Worm (Caenorhabditis elegans) whole organism, young adult: ENCODE results near the gene cav-1.

ENCODE experiments used
- B0019.2 ChIP-seq: fragments of 200-800 bp; sonication (Bioruptor generic); conservative IDR thresholded peaks from 2 replicates; pipeline ENCODE4 v1.3.6; 2022; ENCODE audit warnings: missing genetic modification reagents, missing genetic modification characterization, missing compliant biosample characterization
- B0261.1 ChIP-seq: sonication (generic microtip); optimal IDR thresholded peaks from 2 replicates; lab custom pipeline; 2016; ENCODE audit warnings: mild to moderate bottlenecking, missing genetic modification characterization, moderate library complexity, missing compliant biosample characterization
- C17E4.6 ChIP-seq: fragments of 200-800 bp; sonication (Bioruptor generic); IDR thresholded peaks from 2 replicates; pipeline ENCODE4 v1.3.6; 2022; ENCODE audit warnings: missing genetic modification reagents, missing genetic modification characterization, missing compliant biosample characterization
- D2030.7 ChIP-seq: fragments of 200-800 bp; sonication (Bioruptor generic); IDR thresholded peaks from 2 replicates; pipeline ENCODE4 v1.3.6; 2022; ENCODE audit warnings: missing genetic modification reagents, missing genetic modification characterization, missing compliant biosample characterization
- F10E7.11 ChIP-seq: sonication (generic microtip); optimal IDR thresholded peaks from 2 replicates; lab custom pipeline; 2017; ENCODE audit warnings: mild to moderate bottlenecking, missing genetic modification characterization, moderate library complexity, missing compliant biosample characterization
- F39B2.1 ChIP-seq: fragments of 200-800 bp; sonication (Bioruptor generic); IDR thresholded peaks from 2 replicates; pipeline ENCODE4 v1.3.6; 2022; ENCODE audit warnings: missing genetic modification reagents, missing genetic modification characterization, missing compliant biosample characterization
- F49E8.2 ChIP-seq: sonication (generic microtip); optimal IDR thresholded peaks from 3 replicates; lab custom pipeline; 2017; ENCODE audit warnings: missing genetic modification characterization, mild to moderate bottlenecking, missing compliant biosample characterization, antibody characterized with exemption, moderate library complexity; ENCODE audit not compliant: insufficient read depth
- K11D2.4 ChIP-seq: fragments of 200-800 bp; sonication (Bioruptor generic); IDR thresholded peaks from 2 replicates; pipeline ENCODE4 v1.3.6; 2022; ENCODE audit warnings: missing genetic modification reagents, missing genetic modification characterization, missing compliant biosample characterization
- K12H6.12 ChIP-seq: fragments of 200-800 bp; sonication (Bioruptor generic); optimal IDR thresholded peaks from 2 replicates; lab custom pipeline; 2018; ENCODE audit warnings: mild to moderate bottlenecking, missing genetic modification characterization, missing compliant biosample characterization
- T26A5.8 ChIP-seq: sonication (generic microtip); optimal IDR thresholded peaks from 2 replicates; lab custom pipeline; 2016; ENCODE audit warnings: missing genetic modification characterization, missing compliant biosample characterization
- Y53G8AR.9 ChIP-seq: fragments of 200-800 bp; sonication (Bioruptor generic); conservative IDR thresholded peaks from 2 replicates; pipeline ENCODE4 v1.3.6; 2022; ENCODE audit warnings: missing genetic modification reagents, missing genetic modification characterization, missing compliant biosample characterization
- Y67H2A.10 ChIP-seq: fragments of 200-800 bp; sonication (Bioruptor generic); conservative IDR thresholded peaks from 2 replicates; pipeline ENCODE4 v1.3.6; 2022; ENCODE audit warnings: missing genetic modification reagents, missing genetic modification characterization, missing compliant biosample characterization
- Y95B8A.8 ChIP-seq: fragments of 200-800 bp; sonication (Bioruptor generic); IDR thresholded peaks from 2 replicates; pipeline ENCODE4 v1.3.6; 2022; ENCODE audit warnings: missing genetic modification reagents, missing genetic modification characterization, missing compliant biosample characterization
- akir-1 ChIP-seq: fragments of 200-800 bp; sonication (Bioruptor generic); optimal IDR thresholded peaks from 2 replicates; lab custom pipeline; 2018; ENCODE audit warnings: mild to moderate bottlenecking, missing genetic modification characterization, moderate library complexity, missing compliant biosample characterization
- ama-1 ChIP-seq, 3 experiments: fragments of 150-350 bp in 1 of 3; sonication (generic microtip) in 2 of 3; optimal IDR thresholded peaks; 2 replicates each; lab custom pipeline; 2014 to 2018; ENCODE audit warnings: missing biosample characterization in 2 of 3, missing genetic modification characterization in 2 of 3, missing genetic modification reagents in 2 of 3
- aptf-2 ChIP-seq: fragments of 200-800 bp; sonication (Bioruptor generic); conservative IDR thresholded peaks from 2 replicates; pipeline ENCODE4 v1.3.6; 2022; ENCODE audit warnings: missing genetic modification reagents, missing genetic modification characterization, missing compliant biosample characterization
- athp-1 ChIP-seq: sonication (generic microtip); optimal IDR thresholded peaks from 2 replicates; lab custom pipeline; 2017; ENCODE audit warnings: mild to moderate bottlenecking, missing genetic modification characterization, missing compliant biosample characterization
- bed-2 ChIP-seq: fragments of 200-800 bp; sonication (Bioruptor generic); IDR thresholded peaks from 2 replicates; pipeline ENCODE4 v1.3.6; 2022; ENCODE audit warnings: missing genetic modification reagents, missing genetic modification characterization, missing compliant biosample characterization
- cebp-1 ChIP-seq, 2 experiments: fragments of 200-800 bp in 1 of 2; sonication (Bioruptor generic) in 1 of 2; sonication (generic microtip) in 1 of 2; IDR thresholded peaks in 1 of 2; optimal IDR thresholded peaks in 1 of 2; 2 replicates each; pipeline versions ENCODE4 v1.3.6 to Lab custom; 2017 to 2022; ENCODE audit warnings: missing compliant biosample characterization in 2 of 2, missing genetic modification characterization in 2 of 2, mild to moderate bottlenecking in 1 of 2, missing genetic modification reagents in 1 of 2, moderate library complexity in 1 of 2
- ceh-100 ChIP-seq: fragments of 200-800 bp; sonication (Bioruptor generic); IDR thresholded peaks from 2 replicates; pipeline ENCODE4 v1.3.6; 2022; ENCODE audit warnings: missing genetic modification reagents, missing genetic modification characterization, missing compliant biosample characterization
- ceh-27 ChIP-seq: fragments of 200-800 bp; sonication (Bioruptor generic); optimal IDR thresholded peaks from 2 replicates; lab custom pipeline; 2018; ENCODE audit warnings: mild to moderate bottlenecking, missing genetic modification characterization, moderate library complexity, missing compliant biosample characterization
- ceh-58 ChIP-seq: fragments of 200-800 bp; sonication (Bioruptor generic); IDR thresholded peaks from 2 replicates; pipeline ENCODE4 v1.3.6; 2022; ENCODE audit warnings: missing genetic modification characterization, missing compliant biosample characterization
- ceh-91 ChIP-seq: fragments of 200-800 bp; sonication (Bioruptor generic); IDR thresholded peaks from 2 replicates; pipeline ENCODE4 v1.3.6; 2022; ENCODE audit warnings: missing genetic modification reagents, missing genetic modification characterization, missing compliant biosample characterization
- dpff-1 ChIP-seq: sonication (generic microtip); optimal IDR thresholded peaks from 2 replicates; lab custom pipeline; 2017; ENCODE audit warnings: mild to moderate bottlenecking, missing genetic modification characterization, missing compliant biosample characterization
- ekl-4 ChIP-seq: fragments of 200-800 bp; sonication (Bioruptor generic); IDR thresholded peaks from 2 replicates; pipeline ENCODE4 v1.3.6; 2022; ENCODE audit warnings: missing genetic modification reagents, missing genetic modification characterization, missing compliant biosample characterization
- hlh-26 ChIP-seq: fragments of 200-800 bp; sonication (Bioruptor generic); conservative IDR thresholded peaks from 2 replicates; pipeline ENCODE4 v1.3.6; 2022; ENCODE audit warnings: missing genetic modification reagents, missing genetic modification characterization, missing compliant biosample characterization
- hmg-1.2 ChIP-seq: fragments of 200-800 bp; sonication (Bioruptor generic); IDR thresholded peaks from 2 replicates; pipeline ENCODE4 v1.3.6; 2022; ENCODE audit warnings: missing genetic modification reagents, missing genetic modification characterization, missing compliant biosample characterization
- hmg-20 ChIP-seq: fragments of 200-800 bp; sonication (Bioruptor generic); IDR thresholded peaks from 2 replicates; pipeline ENCODE4 v1.3.6; 2022; ENCODE audit warnings: missing genetic modification reagents, missing genetic modification characterization, missing compliant biosample characterization
- hrde-1 ChIP-seq: sonication (generic microtip); optimal IDR thresholded peaks from 2 replicates; lab custom pipeline; 2016; ENCODE audit warnings: missing genetic modification characterization, mild to moderate bottlenecking, missing compliant biosample characterization, moderate library complexity, missing genotype, missing genetic modification reagents, borderline replicate concordance
- hsf-1 ChIP-seq: fragments of 200-800 bp; sonication (Bioruptor generic); IDR thresholded peaks from 2 replicates; pipeline ENCODE4 v1.3.6; 2022; ENCODE audit warnings: missing genetic modification reagents, missing genetic modification characterization, missing compliant biosample characterization
- let-526 ChIP-seq: fragments of 200-800 bp; sonication (Bioruptor generic); IDR thresholded peaks from 2 replicates; pipeline ENCODE4 v1.3.6; 2022; ENCODE audit warnings: missing genetic modification reagents, missing genetic modification characterization, missing compliant biosample characterization
- lin-35 ChIP-seq, 3 experiments: fragments of 150-350 bp in 2 of 3; sonication (generic microtip) in 1 of 3; optimal IDR thresholded peaks; 2 replicates each; lab custom pipeline; 2014 to 2018; ENCODE audit warnings: missing biosample characterization in 3 of 3, missing genetic modification characterization in 3 of 3, missing genetic modification reagents in 3 of 3
- madf-3 ChIP-seq: fragments of 200-800 bp; sonication (Bioruptor generic); IDR thresholded peaks from 2 replicates; pipeline ENCODE4 v1.3.6; 2022; ENCODE audit warnings: missing genetic modification reagents, missing genetic modification characterization, missing compliant biosample characterization
- madf-6 ChIP-seq: fragments of 200-800 bp; sonication (Bioruptor generic); IDR thresholded peaks from 2 replicates; pipeline ENCODE4 v1.3.6; 2022; ENCODE audit warnings: missing genetic modification reagents, missing genetic modification characterization, missing compliant biosample characterization
- nfya-2 ChIP-seq: fragments of 200-800 bp; sonication (Bioruptor generic); IDR thresholded peaks from 2 replicates; pipeline ENCODE4 v1.3.6; 2022; ENCODE audit warnings: missing genetic modification reagents, missing genetic modification characterization, missing compliant biosample characterization
- nfyb-1 ChIP-seq: fragments of 200-800 bp; sonication (Bioruptor generic); IDR thresholded peaks from 2 replicates; pipeline ENCODE4 v1.3.6; 2022; ENCODE audit warnings: missing genetic modification reagents, missing genetic modification characterization, missing compliant biosample characterization
- nhr-80 ChIP-seq: sonication (generic microtip); optimal IDR thresholded peaks from 2 replicates; lab custom pipeline; 2016; ENCODE audit warnings: missing genetic modification characterization, missing compliant biosample characterization
- snpc-1.3 ChIP-seq: sonication (generic microtip); optimal IDR thresholded peaks from 2 replicates; lab custom pipeline; 2017; ENCODE audit warnings: missing genetic modification characterization, mild to moderate bottlenecking, missing compliant biosample characterization, antibody characterized with exemption, moderate library complexity, missing genotype, missing genetic modification reagents; ENCODE audit not compliant: insufficient read depth
- snpc-3.4 ChIP-seq: sonication (generic microtip); optimal IDR thresholded peaks from 2 replicates; lab custom pipeline; 2017; ENCODE audit warnings: missing genetic modification characterization, mild to moderate bottlenecking, missing compliant biosample characterization, antibody characterized with exemption, moderate library complexity, missing genotype, missing genetic modification reagents
- snpc-4 ChIP-seq, 5 experiments: fragments of 150-350 bp in 1 of 5; sonication (generic microtip) in 4 of 5; optimal IDR thresholded peaks; 2 replicates each; lab custom pipeline; 2014 to 2018; ENCODE audit warnings: missing genetic modification characterization in 5 of 5, missing biosample characterization in 3 of 5, antibody characterized with exemption in 2 of 5, mild to moderate bottlenecking in 2 of 5, missing compliant biosample characterization in 2 of 5, missing genotype in 2 of 5, moderate library complexity in 2 of 5, missing genetic modification reagents in 1 of 5
- tlf-1 ChIP-seq: fragments of 200-800 bp; sonication (Bioruptor generic); optimal IDR thresholded peaks from 2 replicates; lab custom pipeline; 2018; ENCODE audit warnings: mild to moderate bottlenecking, missing genetic modification characterization, missing compliant biosample characterization
- unc-62 ChIP-seq: fragments of 150-350 bp; optimal IDR thresholded peaks from 2 replicates; lab custom pipeline; 2014; ENCODE audit warnings: missing biosample characterization, missing genetic modification reagents, missing genetic modification characterization
- xnd-1 ChIP-seq: sonication (generic microtip); optimal IDR thresholded peaks from 2 replicates; lab custom pipeline; 2016; ENCODE audit warnings: missing genotype, missing genetic modification reagents, missing genetic modification characterization, missing compliant biosample characterization
- ztf-22 ChIP-seq: fragments of 200-800 bp; sonication (Bioruptor generic); optimal IDR thresholded peaks from 2 replicates; lab custom pipeline; 2018; ENCODE audit warnings: mild to moderate bottlenecking, missing genetic modification characterization, moderate library complexity, missing compliant biosample characterization
- ztf-28 ChIP-seq: fragments of 200-800 bp; sonication (Bioruptor generic); IDR thresholded peaks from 2 replicates; pipeline ENCODE4 v1.3.6; 2022; ENCODE audit warnings: missing genetic modification reagents, missing genetic modification characterization, missing compliant biosample characterization
- ztf-3 ChIP-seq: fragments of 200-800 bp; sonication (Bioruptor generic); optimal IDR thresholded peaks from 2 replicates; lab custom pipeline; 2018; ENCODE audit warnings: mild to moderate bottlenecking, missing genetic modification characterization, missing compliant biosample characterization

The cav-1 gene

ce11 chrIV:9739001-9739400 is 33.3 kb upstream of the cav-1 start (continued):
- no peak for TF ChIP-seq ceh-91 (GFP tag; lab: Robert Waterston, UW)
- TF ChIP-seq ztf-22 (GFP tag; lab: Kevin White, UChicago), result no peak
- no peak for TF ChIP-seq lin-35 (GFP tag; optimal IDR thresholded peaks at IDR 0.05; lab: Kevin White, UChicago)
- TF ChIP-seq snpc-1.3 (tag; lab: Kevin White, UChicago), result no peak
- TF ChIP-seq cebp-1 (GFP tag; IDR thresholded peaks at IDR 0.05; lab: Robert Waterston, UW), result no peak
- peak; percentile 42 for TF ChIP-seq cebp-1 (tag; optimal IDR thresholded peaks at IDR 0.05; lab: Kevin White, UChicago)
- TF ChIP-seq F49E8.2 (tag; lab: Kevin White, UChicago), result peak; percentile 59
- TF ChIP-seq Y67H2A.10, result no peak
- TF ChIP-seq F10E7.11 (tag; lab: Kevin White, UChicago), result no peak
- TF ChIP-seq unc-62 (GFP tag; lab: Kevin White, UChicago), result no peak
- peak; percentile 43 for TF ChIP-seq xnd-1 (tag; lab: Kevin White, UChicago)
- peak; percentile 71 for TF ChIP-seq madf-6
- no peak for TF ChIP-seq athp-1
- 0 out of 2 replicates have a peak, but pooled peaks have one; percentile 34 for TF ChIP-seq F39B2.1 (GFP tag; lab: Robert Waterston, UW)
- TF ChIP-seq nfyb-1, result peak; percentile 67; the same call in 1 of the 2 replicates
- no peak for TF ChIP-seq ama-1 (optimal IDR thresholded peaks at IDR 0.05; lab: Kevin White, UChicago)
- TF ChIP-seq ama-1 (GFP tag; optimal IDR thresholded peaks at IDR 0.05; lab: Kevin White, UChicago), result peak in 1 of 2 experiments; percentile 22
- no peak for TF ChIP-seq hlh-26 (GFP tag; lab: Robert Waterston, UW)
- no peak for TF ChIP-seq let-526 (GFP tag; lab: Robert Waterston, UW)
- peak; percentile 59 for TF ChIP-seq tlf-1 (GFP tag; lab: Kevin White, UChicago)
- peak; percentile 81 for TF ChIP-seq ekl-4 (GFP tag; lab: Robert Waterston, UW)
- peak; percentile 45 for TF ChIP-seq D2030.7 (GFP tag; lab: Robert Waterston, UW)
- TF ChIP-seq hrde-1 (tag; lab: Kevin White, UChicago), result peak; percentile 79
- TF ChIP-seq K12H6.12 (tag; lab: Kevin White, UChicago), result no peak
- no peak for TF ChIP-seq ztf-3
- peak; percentile 36 for TF ChIP-seq hmg-1.2 (GFP tag; lab: Robert Waterston, UW)
- peak; percentile 66; the same call in 1 of the 2 replicates for TF ChIP-seq hsf-1
- TF ChIP-seq Y53G8AR.9, result 0 out of 2 replicates have a peak, but pooled peaks have one; percentile 65
- TF ChIP-seq ztf-28 (GFP tag; lab: Robert Waterston, UW), result no peak
- TF ChIP-seq dpff-1, result no peak
- TF ChIP-seq hmg-20 (GFP tag; lab: Robert Waterston, UW), result no peak; the same call in 1 of the 2 replicates
- no peak for TF ChIP-seq snpc-3.4 (tag; lab: Kevin White, UChicago)
- no peak for TF ChIP-seq ceh-27 (GFP tag; lab: Kevin White, UChicago)
- peak; percentile 70; the same call in 1 of the 2 replicates for TF ChIP-seq C17E4.6 (GFP tag; lab: Robert Waterston, UW)
- TF ChIP-seq T26A5.8 (tag; lab: Kevin White, UChicago), result no peak
- no peak for TF ChIP-seq B0261.1
- TF ChIP-seq snpc-4 (GFP tag; optimal IDR thresholded peaks at IDR 0.05; lab: Kevin White, UChicago), result peak; percentile 40
- TF ChIP-seq snpc-4 (tag; optimal IDR thresholded peaks at IDR 0.05; lab: Kevin White, UChicago), result peak in 2 of 4 experiments; percentile 16 to 53
- peak; percentile 5; the same call in 1 of the 2 replicates for TF ChIP-seq madf-3 (GFP tag; lab: Robert Waterston, UW)
- no peak for TF ChIP-seq ceh-100 (GFP tag; lab: Robert Waterston, UW)
- TF ChIP-seq K11D2.4 (GFP tag; lab: Robert Waterston, UW), result no peak
- TF ChIP-seq nfya-2 (GFP tag; lab: Robert Waterston, UW), result no peak
- no peak for TF ChIP-seq B0019.2 (GFP tag; lab: Robert Waterston, UW)
- no peak for TF ChIP-seq aptf-2 (GFP tag; lab: Robert Waterston, UW)
- TF ChIP-seq bed-2, result no peak
- TF ChIP-seq Y95B8A.8, result peak; percentile 80; the same call in 1 of the 2 replicates
- TF ChIP-seq akir-1, result no peak
- TF ChIP-seq ceh-58 (GFP tag; lab: Robert Waterston, UW), result no peak
- no peak for TF ChIP-seq nhr-80 (tag; lab: Kevin White, UChicago)
